Worm (Caenorhabditis elegans) whole organism, L4 larva: ENCODE results near the gene C27D9.1.

Experiments
- F10B5.3 ChIP-seq: sonication (generic microtip); optimal IDR thresholded peaks from 2 replicates; lab custom pipeline; 2016; ENCODE audit warnings: mild to moderate bottlenecking, missing genetic modification characterization, missing compliant biosample characterization
- F44E2.7 ChIP-seq: fragments of 200-800 bp; sonication (Bioruptor generic); IDR thresholded peaks from 2 replicates; pipeline ENCODE4 v2.1.2; 2022; ENCODE audit warnings: missing genetic modification characterization, missing compliant biosample characterization
- R02D3.7 ChIP-seq: fragments of 150-350 bp; sonication (generic microtip); optimal IDR thresholded peaks from 3 replicates; lab custom pipeline; 2014; ENCODE audit warnings: missing biosample characterization, missing genetic modification characterization
- T26A8.4 ChIP-seq: fragments of 200-800 bp; sonication (Bioruptor generic); IDR thresholded peaks from 2 replicates; pipeline ENCODE4 v1.3.6; 2022; ENCODE audit warnings: missing genetic modification characterization, missing compliant biosample characterization
- Y48G9A.11 ChIP-seq: fragments of 200-800 bp; sonication (Bioruptor generic); IDR thresholded peaks from 2 replicates; pipeline ENCODE4 v1.3.6; 2022; ENCODE audit warnings: missing genetic modification reagents, missing genetic modification characterization, missing compliant biosample characterization
- Y75B8A.6 ChIP-seq: fragments of 200-800 bp; sonication (Bioruptor generic); IDR thresholded peaks from 2 replicates; pipeline ENCODE4 v1.3.6; 2022; ENCODE audit warnings: missing genetic modification reagents, missing genetic modification characterization, missing compliant biosample characterization
- ZK546.5 ChIP-seq, 2 experiments: sonication (generic microtip); optimal IDR thresholded peaks; 2 replicates each; lab custom pipeline; 2017; ENCODE audit warnings: missing biosample characterization in 2 of 2, missing genetic modification characterization in 2 of 2
- ama-1 ChIP-seq: fragments of 150-350 bp; optimal IDR thresholded peaks from 2 replicates; lab custom pipeline; 2014; ENCODE audit warnings: inconsistent platforms, mixed read lengths
- attf-4 ChIP-seq: sonication (generic microtip); optimal IDR thresholded peaks from 3 replicates; lab custom pipeline; 2017; ENCODE audit warnings: missing biosample characterization, missing genetic modification characterization
- ceh-32 ChIP-seq: sonication (generic microtip); optimal IDR thresholded peaks from 2 replicates; lab custom pipeline; 2016; ENCODE audit warnings: mild to moderate bottlenecking, missing genetic modification characterization, missing compliant biosample characterization; ENCODE audit not compliant: poor library complexity
- ces-1 ChIP-seq: fragments of 150-350 bp; sonication (generic microtip); optimal IDR thresholded peaks from 4 replicates; lab custom pipeline; 2014; ENCODE audit warnings: missing biosample characterization, missing genetic modification reagents, missing genetic modification characterization
- ctbp-1 ChIP-seq: fragments of 200-800 bp; sonication (Bioruptor generic); IDR thresholded peaks from 2 replicates; pipeline ENCODE4 v1.3.6; 2022; ENCODE audit warnings: missing genetic modification reagents, missing genetic modification characterization, missing compliant biosample characterization
- daf-12 ChIP-seq: fragments of 150-350 bp; optimal IDR thresholded peaks from 2 replicates; lab custom pipeline; 2014; ENCODE audit warnings: missing biosample characterization, missing genetic modification reagents, missing genetic modification characterization
- daf-16 ChIP-seq, 3 experiments: sonication (generic microtip); optimal IDR thresholded peaks; 2 replicates each; lab custom pipeline; 2016 to 2017; ENCODE audit warnings: missing genetic modification characterization in 3 of 3, missing genetic modification reagents in 3 of 3, mild to moderate bottlenecking in 2 of 3, missing compliant biosample characterization in 2 of 3, missing biosample characterization in 1 of 3, moderate library complexity in 1 of 3
- daf-8 ChIP-seq: fragments of 200-800 bp; sonication (Bioruptor generic); IDR thresholded peaks from 2 replicates; pipeline ENCODE4 v1.3.6; 2022; ENCODE audit warnings: missing genetic modification characterization, missing compliant biosample characterization
- dmd-8 ChIP-seq: fragments of 200-800 bp; sonication (Bioruptor generic); IDR thresholded peaks from 2 replicates; pipeline ENCODE4 v1.3.6; 2022; ENCODE audit warnings: missing genetic modification characterization, missing compliant biosample characterization
- dmd-9 ChIP-seq: fragments of 200-800 bp; sonication (Bioruptor generic); IDR thresholded peaks from 2 replicates; pipeline ENCODE4 v1.3.6; 2022; ENCODE audit warnings: missing genetic modification reagents, missing genetic modification characterization, missing compliant biosample characterization
- dpl-1 ChIP-seq: fragments of 150-350 bp; optimal IDR thresholded peaks from 2 replicates; lab custom pipeline; 2014; ENCODE audit warnings: missing biosample characterization, missing genetic modification reagents, missing genetic modification characterization
- duxl-1 ChIP-seq: sonication (generic microtip); optimal IDR thresholded peaks from 2 replicates; lab custom pipeline; 2016; ENCODE audit warnings: mild to moderate bottlenecking, missing genetic modification characterization, moderate library complexity, missing compliant biosample characterization; ENCODE audit not compliant: poor library complexity
- dve-1 ChIP-seq: sonication (generic microtip); optimal IDR thresholded peaks from 2 replicates; lab custom pipeline; 2017; ENCODE audit warnings: antibody characterized with exemption, mild to moderate bottlenecking, missing genetic modification characterization, missing compliant biosample characterization; ENCODE audit not compliant: insufficient read depth
- hif-1 ChIP-seq, 2 experiments: sonication (generic microtip); optimal IDR thresholded peaks; 2 replicates each; lab custom pipeline; 2016 to 2017; ENCODE audit warnings: missing compliant biosample characterization in 2 of 2, missing genetic modification characterization in 2 of 2, missing genetic modification reagents in 2 of 2, missing genotype in 2 of 2, mild to moderate bottlenecking in 1 of 2
- hmg-1.1 ChIP-seq: fragments of 200-800 bp; sonication (Bioruptor generic); IDR thresholded peaks from 2 replicates; pipeline ENCODE4 v1.3.6; 2022; ENCODE audit warnings: missing genetic modification reagents, missing genetic modification characterization, missing compliant biosample characterization
- lim-7 ChIP-seq: fragments of 200-800 bp; sonication (Bioruptor generic); IDR thresholded peaks from 2 replicates; pipeline ENCODE4 v1.3.6; 2022; ENCODE audit warnings: missing genetic modification characterization, missing compliant biosample characterization
- lin-29 ChIP-seq: fragments of 200-800 bp; sonication (Bioruptor generic); IDR thresholded peaks from 2 replicates; pipeline ENCODE4 v1.3.6; 2022; ENCODE audit warnings: missing genetic modification reagents, missing genetic modification characterization, missing compliant biosample characterization
- lin-38 ChIP-seq: fragments of 200-800 bp; sonication (Bioruptor generic); IDR thresholded peaks from 2 replicates; pipeline ENCODE4 v1.3.6; 2022; ENCODE audit warnings: missing genetic modification reagents, missing genetic modification characterization, missing compliant biosample characterization
- lin-39 ChIP-seq: fragments of 150-350 bp; optimal IDR thresholded peaks from 2 replicates; lab custom pipeline; 2014; ENCODE audit warnings: missing biosample characterization, missing genetic modification reagents, missing genetic modification characterization
- lir-3 ChIP-seq: sonication (generic microtip); optimal IDR thresholded peaks from 2 replicates; lab custom pipeline; 2016; ENCODE audit warnings: mild to moderate bottlenecking, missing genetic modification characterization, missing compliant biosample characterization
- madf-5 ChIP-seq, 2 experiments: fragments of 200-800 bp; sonication (Bioruptor generic); IDR thresholded peaks; 2 replicates each; pipeline ENCODE4 v1.3.6; 2022; ENCODE audit warnings: missing compliant biosample characterization in 2 of 2, missing genetic modification characterization in 2 of 2
- mdt-29 ChIP-seq: fragments of 200-800 bp; sonication (Bioruptor generic); IDR thresholded peaks from 2 replicates; pipeline ENCODE4 v1.3.6; 2022; ENCODE audit warnings: missing genetic modification reagents, missing genetic modification characterization, missing compliant biosample characterization
- mep-1 ChIP-seq: fragments of 150-350 bp; sonication (generic microtip); optimal IDR thresholded peaks from 3 replicates; lab custom pipeline; 2014; ENCODE audit warnings: missing biosample characterization, missing genetic modification characterization
- mxl-3 ChIP-seq: fragments of 200-800 bp; sonication (Bioruptor generic); optimal IDR thresholded peaks from 2 replicates; lab custom pipeline; 2018; ENCODE audit warnings: mild to moderate bottlenecking, missing genetic modification characterization, missing compliant biosample characterization
- nhr-10 ChIP-seq: fragments of 150-350 bp; optimal IDR thresholded peaks from 2 replicates; lab custom pipeline; 2014; ENCODE audit warnings: missing biosample characterization, missing genetic modification characterization
- nhr-237 ChIP-seq: sonication (generic microtip); optimal IDR thresholded peaks from 2 replicates; lab custom pipeline; 2017; ENCODE audit warnings: missing biosample characterization, missing genetic modification characterization
- nhr-25 ChIP-seq: sonication (generic microtip); optimal IDR thresholded peaks from 2 replicates; lab custom pipeline; 2017; ENCODE audit warnings: missing genetic modification characterization, mild to moderate bottlenecking, missing compliant biosample characterization, antibody characterized with exemption, moderate library complexity, borderline replicate concordance; ENCODE audit not compliant: insufficient read depth
- nhr-28 ChIP-seq: fragments of 150-350 bp; optimal IDR thresholded peaks from 2 replicates; lab custom pipeline; 2014; ENCODE audit warnings: missing biosample characterization, missing genetic modification characterization
- nhr-41 ChIP-seq: fragments of 200-800 bp; sonication (Bioruptor generic); IDR thresholded peaks from 2 replicates; pipeline ENCODE4 v1.3.6; 2022; ENCODE audit warnings: missing genetic modification reagents, missing genetic modification characterization, missing compliant biosample characterization
- nhr-42 ChIP-seq: fragments of 200-800 bp; sonication (Bioruptor generic); IDR thresholded peaks from 2 replicates; pipeline ENCODE4 v1.3.6; 2022; ENCODE audit warnings: missing genetic modification characterization, missing compliant biosample characterization
- nhr-76 ChIP-seq: fragments of 150-350 bp; optimal IDR thresholded peaks from 2 replicates; lab custom pipeline; 2014; ENCODE audit warnings: missing biosample characterization, missing genetic modification characterization
- nhr-77 ChIP-seq: fragments of 150-350 bp; optimal IDR thresholded peaks from 2 replicates; lab custom pipeline; 2014; ENCODE audit warnings: missing biosample characterization, missing genetic modification characterization
- pha-4 ChIP-seq, 2 experiments: fragments of 150-350 bp in 1 of 2; fragments of 200-800 bp in 1 of 2; sonication (Bioruptor generic) in 1 of 2; IDR thresholded peaks in 1 of 2; optimal IDR thresholded peaks in 1 of 2; 2 replicates each; pipeline versions ENCODE4 v1.3.6 to Lab custom; 2014 to 2022; ENCODE audit warnings: missing genetic modification characterization in 2 of 2, missing genetic modification reagents in 2 of 2, missing biosample characterization in 1 of 2, missing compliant biosample characterization in 1 of 2
- pqm-1 ChIP-seq: sonication (generic microtip); optimal IDR thresholded peaks from 2 replicates; lab custom pipeline; 2017; ENCODE audit warnings: missing biosample characterization, missing genetic modification characterization
- skn-1 ChIP-seq: fragments of 150-350 bp; optimal IDR thresholded peaks from 2 replicates; lab custom pipeline; 2014; ENCODE audit warnings: missing biosample characterization, missing genetic modification characterization
- spr-1 ChIP-seq: sonication (generic microtip); optimal IDR thresholded peaks from 2 replicates; lab custom pipeline; 2016; ENCODE audit warnings: mild to moderate bottlenecking, missing genetic modification characterization, missing compliant biosample characterization
- tag-97 ChIP-seq: fragments of 200-800 bp; sonication (Bioruptor generic); IDR thresholded peaks from 2 replicates; pipeline ENCODE4 v1.3.6; 2022; ENCODE audit warnings: missing genetic modification characterization, missing compliant biosample characterization
- tra-1 ChIP-seq: fragments of 200-800 bp; sonication (Bioruptor generic); IDR thresholded peaks from 2 replicates; pipeline ENCODE4 v1.3.6; 2022; ENCODE audit warnings: missing genetic modification reagents, missing genetic modification characterization, missing compliant biosample characterization
- vab-7 ChIP-seq: fragments of 200-800 bp; sonication (Bioruptor generic); IDR thresholded peaks from 2 replicates; pipeline ENCODE4 v1.3.6; 2022; ENCODE audit warnings: missing genetic modification reagents, missing genetic modification characterization, missing compliant biosample characterization
- zfp-2 ChIP-seq: sonication (generic microtip); optimal IDR thresholded peaks from 2 replicates; lab custom pipeline; 2016; ENCODE audit warnings: mild to moderate bottlenecking, missing genetic modification characterization, missing compliant biosample characterization
- zip-2 ChIP-seq: fragments of 150-350 bp; optimal IDR thresholded peaks from 2 replicates; lab custom pipeline; 2014; ENCODE audit warnings: missing biosample characterization, missing genetic modification characterization
- ztf-7 ChIP-seq: fragments of 150-350 bp; optimal IDR thresholded peaks from 2 replicates; lab custom pipeline; 2014; ENCODE audit warnings: missing biosample characterization, missing genetic modification characterization

C27D9.1 gene

ce11 chrII:4727769-4728168, 25.4 kb upstream of the C27D9.1 start, which contains the start of gene ttr-41:
Gene ttr-41, minus strand, starts transcription at chrII:4727869.
- TF ChIP-seq ceh-32 (tag; lab: Kevin White, UChicago): no peak
- TF ChIP-seq R02D3.7 (tag; lab: Kevin White, UChicago): no peak
- TF ChIP-seq vab-7 (GFP tag; lab: Robert Waterston, UW): no peak
- TF ChIP-seq Y48G9A.11 (GFP tag; lab: Robert Waterston, UW): no peak
- TF ChIP-seq attf-4: no peak
- no peak for TF ChIP-seq zip-2 (tag; lab: Kevin White, UChicago)
- no peak for TF ChIP-seq Y75B8A.6 (GFP tag; lab: Robert Waterston, UW)
- no peak for TF ChIP-seq dmd-8 (GFP tag; lab: Robert Waterston, UW)
- no peak for TF ChIP-seq mep-1 (tag; lab: Kevin White, UChicago)
- TF ChIP-seq ctbp-1 (GFP tag; lab: Robert Waterston, UW): no peak
- no peak for TF ChIP-seq nhr-25 (tag; lab: Kevin White, UChicago)
- no peak for TF ChIP-seq mxl-3 (GFP tag; lab: Kevin White, UChicago)
- no peak for TF ChIP-seq T26A8.4 (GFP tag; lab: Robert Waterston, UW)

- TF ChIP-seq nhr-42 (GFP tag; lab: Robert Waterston, UW) (no peak), mdt-29 (GFP tag; lab: Robert Waterston, UW) (no peak), daf-16 (GFP tag; optimal IDR thresholded peaks at IDR 0.05; lab: Kevin White, UChicago) (peak; percentile 66 to 95), daf-16 (tag; optimal IDR thresholded peaks at IDR 0.05; lab: Kevin White, UChicago) (peak; percentile 99), lir-3 (tag; lab: Kevin White, UChicago) (no peak), lim-7 (GFP tag; lab: Robert Waterston, UW) (no peak), zfp-2 (tag; lab: Kevin White, UChicago) (no peak), duxl-1 (tag; lab: Kevin White, UChicago) (no peak), hif-1 (tag; optimal IDR thresholded peaks at IDR 0.05; lab: Kevin White, UChicago) (peak; percentile 58 to 96), tra-1 (peak; percentile 86), mep-1 (tag; lab: Kevin White, UChicago) (peak; percentile 18), ama-1 (lab: Kevin White, UChicago) (no peak), F10B5.3 (no peak), tag-97 (GFP tag; lab: Robert Waterston, UW) (no peak), ztf-7 (tag; lab: Kevin White, UChicago) (no peak), mxl-3 (GFP tag; lab: Kevin White, UChicago) (peak; percentile 44), spr-1 (tag; lab: Kevin White, UChicago) (peak; percentile 34), lin-38 (no peak), dve-1 (tag; lab: Kevin White, UChicago) (peak; percentile 92), madf-5 (GFP tag; IDR thresholded peaks at IDR 0.05; lab: Robert Waterston, UW) (no peak), lin-29 (GFP tag; lab: Robert Waterston, UW) (no peak), T26A8.4 (GFP tag; lab: Robert Waterston, UW) (no peak), nhr-41 (GFP tag; lab: Robert Waterston, UW) (no peak), ces-1 (GFP tag; lab: Kevin White, UChicago) (no peak), nhr-77 (tag; lab: Kevin White, UChicago) (peak; percentile 92), dmd-9 (no peak), ZK546.5 (tag; optimal IDR thresholded peaks at IDR 0.05; lab: Kevin White, UChicago) (no peak), lin-39 (no peak), F44E2.7 (no peak), nhr-28 (tag; lab: Kevin White, UChicago) (peak; percentile 95), dpl-1 (GFP tag; lab: Kevin White, UChicago) (peak; percentile 0), pha-4 (GFP tag; IDR thresholded peaks at IDR 0.05; lab: Robert Waterston, UW) (no peak), pha-4 (tag; optimal IDR thresholded peaks at IDR 0.05; lab: Kevin White, UChicago) (no peak), skn-1 (tag; lab: Kevin White, UChicago) (no peak), Y75B8A.6 (GFP tag; lab: Robert Waterston, UW) (no peak), pqm-1 (peak; percentile 99), daf-12 (tag; lab: Kevin White, UChicago) (no peak), nhr-76 (tag; lab: Kevin White, UChicago) (no peak), hmg-1.1 (GFP tag; lab: Robert Waterston, UW) (no peak), nhr-237 (no peak), daf-8 (GFP tag; lab: Robert Waterston, UW) (no peak), nhr-10 (tag; lab: Kevin White, UChicago) (no peak), R02D3.7 (tag; lab: Kevin White, UChicago) (no peak)
Measured at ce11 chrII:4728687-4729086, 24.5 kb upstream of the C27D9.1 start.
